Worm (Caenorhabditis elegans) whole organism, young adult: Measurements from ENCODE around the gene irld-6.

Experiments
- B0336.3 ChIP-seq: fragments of 200-800 bp; sonication (Bioruptor generic); IDR thresholded peaks from 2 replicates; pipeline ENCODE4 v1.3.6; 2022; ENCODE audit warnings: missing genetic modification characterization, missing compliant biosample characterization
- C06A6.2 ChIP-seq: fragments of 200-800 bp; sonication (Bioruptor generic); conservative IDR thresholded peaks from 2 replicates; pipeline ENCODE4 v1.3.6; 2022; ENCODE audit warnings: missing genetic modification characterization, missing compliant biosample characterization
- F22D6.2 ChIP-seq: sonication (generic microtip); optimal IDR thresholded peaks from 2 replicates; lab custom pipeline; 2016; ENCODE audit warnings: mild to moderate bottlenecking, missing genetic modification characterization, missing compliant biosample characterization
- F23B12.7 ChIP-seq: sonication (generic microtip); optimal IDR thresholded peaks from 2 replicates; lab custom pipeline; 2017; ENCODE audit warnings: missing genetic modification characterization, mild to moderate bottlenecking, missing compliant biosample characterization, antibody characterized with exemption, moderate library complexity; ENCODE audit not compliant: insufficient read depth
- F49E8.2 ChIP-seq: sonication (generic microtip); optimal IDR thresholded peaks from 3 replicates; lab custom pipeline; 2017; ENCODE audit warnings: missing genetic modification characterization, mild to moderate bottlenecking, missing compliant biosample characterization, antibody characterized with exemption, moderate library complexity; ENCODE audit not compliant: insufficient read depth
- F57C9.4 ChIP-seq: sonication (generic microtip); optimal IDR thresholded peaks from 2 replicates; lab custom pipeline; 2017; ENCODE audit warnings: mild to moderate bottlenecking, missing genetic modification characterization, missing compliant biosample characterization
- K11D2.4 ChIP-seq: fragments of 200-800 bp; sonication (Bioruptor generic); IDR thresholded peaks from 2 replicates; pipeline ENCODE4 v1.3.6; 2022; ENCODE audit warnings: missing genetic modification reagents, missing genetic modification characterization, missing compliant biosample characterization
- K12H6.12 ChIP-seq: fragments of 200-800 bp; sonication (Bioruptor generic); optimal IDR thresholded peaks from 2 replicates; lab custom pipeline; 2018; ENCODE audit warnings: mild to moderate bottlenecking, missing genetic modification characterization, missing compliant biosample characterization
- Y53G8AR.9 ChIP-seq: fragments of 200-800 bp; sonication (Bioruptor generic); conservative IDR thresholded peaks from 2 replicates; pipeline ENCODE4 v1.3.6; 2022; ENCODE audit warnings: missing genetic modification reagents, missing genetic modification characterization, missing compliant biosample characterization
- Y56A3A.18 ChIP-seq: fragments of 200-800 bp; sonication (Bioruptor generic); IDR thresholded peaks from 2 replicates; pipeline ENCODE4 v1.3.6; 2022; ENCODE audit warnings: missing genetic modification reagents, missing genetic modification characterization, missing compliant biosample characterization
- Y79H2A.3 ChIP-seq: fragments of 200-800 bp; sonication (Bioruptor generic); conservative IDR thresholded peaks from 2 replicates; pipeline ENCODE4 v1.3.6; 2022; ENCODE audit warnings: missing genetic modification reagents, missing genetic modification characterization, missing compliant biosample characterization
- aptf-2 ChIP-seq: fragments of 200-800 bp; sonication (Bioruptor generic); conservative IDR thresholded peaks from 2 replicates; pipeline ENCODE4 v1.3.6; 2022; ENCODE audit warnings: missing genetic modification reagents, missing genetic modification characterization, missing compliant biosample characterization
- ceh-27 ChIP-seq: fragments of 200-800 bp; sonication (Bioruptor generic); optimal IDR thresholded peaks from 2 replicates; lab custom pipeline; 2018; ENCODE audit warnings: mild to moderate bottlenecking, missing genetic modification characterization, moderate library complexity, missing compliant biosample characterization
- egrh-3 ChIP-seq: fragments of 200-800 bp; sonication (Bioruptor generic); IDR thresholded peaks from 2 replicates; pipeline ENCODE4 v1.3.6; 2022; ENCODE audit warnings: missing genetic modification reagents, missing genetic modification characterization, missing compliant biosample characterization
- ekl-4 ChIP-seq: fragments of 200-800 bp; sonication (Bioruptor generic); IDR thresholded peaks from 2 replicates; pipeline ENCODE4 v1.3.6; 2022; ENCODE audit warnings: missing genetic modification reagents, missing genetic modification characterization, missing compliant biosample characterization
- hsf-1 ChIP-seq: fragments of 200-800 bp; sonication (Bioruptor generic); IDR thresholded peaks from 2 replicates; pipeline ENCODE4 v1.3.6; 2022; ENCODE audit warnings: missing genetic modification reagents, missing genetic modification characterization, missing compliant biosample characterization
- lin-54 ChIP-seq: fragments of 200-800 bp; sonication (Bioruptor generic); optimal IDR thresholded peaks from 2 replicates; lab custom pipeline; 2018; ENCODE audit warnings: mild to moderate bottlenecking, missing genetic modification characterization, missing compliant biosample characterization
- lir-1 ChIP-seq: fragments of 200-800 bp; sonication (Bioruptor generic); conservative IDR thresholded peaks from 2 replicates; pipeline ENCODE4 v1.3.6; 2022; ENCODE audit warnings: missing genetic modification reagents, missing genetic modification characterization, missing compliant biosample characterization
- madf-3 ChIP-seq: fragments of 200-800 bp; sonication (Bioruptor generic); IDR thresholded peaks from 2 replicates; pipeline ENCODE4 v1.3.6; 2022; ENCODE audit warnings: missing genetic modification reagents, missing genetic modification characterization, missing compliant biosample characterization
- madf-6 ChIP-seq: fragments of 200-800 bp; sonication (Bioruptor generic); IDR thresholded peaks from 2 replicates; pipeline ENCODE4 v1.3.6; 2022; ENCODE audit warnings: missing genetic modification reagents, missing genetic modification characterization, missing compliant biosample characterization
- mcd-1 ChIP-seq: fragments of 200-800 bp; sonication (Bioruptor generic); IDR thresholded peaks from 2 replicates; pipeline ENCODE4 v1.3.6; 2022; ENCODE audit warnings: missing genetic modification reagents, missing genetic modification characterization, missing compliant biosample characterization
- mes-4 ChIP-seq: sonication (generic microtip); optimal IDR thresholded peaks from 2 replicates; lab custom pipeline; 2016; ENCODE audit warnings: missing genotype, missing genetic modification characterization, missing compliant biosample characterization
- nfya-1 ChIP-seq: sonication (generic microtip); optimal IDR thresholded peaks from 2 replicates; lab custom pipeline; 2017; ENCODE audit warnings: antibody characterized with exemption, missing compliant biosample characterization, missing genetic modification characterization, borderline replicate concordance; ENCODE audit not compliant: insufficient read depth
- nhr-120 ChIP-seq: fragments of 200-800 bp; sonication (Bioruptor generic); IDR thresholded peaks from 2 replicates; pipeline ENCODE4 v1.3.6; 2022; ENCODE audit warnings: missing genetic modification characterization, missing compliant biosample characterization
- nhr-80 ChIP-seq: sonication (generic microtip); optimal IDR thresholded peaks from 2 replicates; lab custom pipeline; 2016; ENCODE audit warnings: missing genetic modification characterization, missing compliant biosample characterization
- snpc-1.1 ChIP-seq: sonication (generic microtip); optimal IDR thresholded peaks from 2 replicates; lab custom pipeline; 2017; ENCODE audit warnings: missing genetic modification characterization, mild to moderate bottlenecking, missing compliant biosample characterization, antibody characterized with exemption, moderate library complexity, missing genotype, missing genetic modification reagents; ENCODE audit not compliant: insufficient read depth
- snpc-1.3 ChIP-seq: sonication (generic microtip); optimal IDR thresholded peaks from 2 replicates; lab custom pipeline; 2017; ENCODE audit warnings: missing genetic modification characterization, mild to moderate bottlenecking, missing compliant biosample characterization, antibody characterized with exemption, moderate library complexity, missing genotype, missing genetic modification reagents; ENCODE audit not compliant: insufficient read depth
- snpc-3.4 ChIP-seq: sonication (generic microtip); optimal IDR thresholded peaks from 2 replicates; lab custom pipeline; 2017; ENCODE audit warnings: missing genetic modification characterization, mild to moderate bottlenecking, missing compliant biosample characterization, antibody characterized with exemption, moderate library complexity, missing genotype, missing genetic modification reagents
- sptf-2 ChIP-seq: fragments of 200-800 bp; sonication (Bioruptor generic); optimal IDR thresholded peaks from 2 replicates; lab custom pipeline; 2018; ENCODE audit warnings: mild to moderate bottlenecking, missing genetic modification characterization, missing compliant biosample characterization
- tbp1 ChIP-seq: fragments of 200-800 bp; sonication (Bioruptor generic); optimal IDR thresholded peaks from 2 replicates; lab custom pipeline; 2018; ENCODE audit warnings: mild to moderate bottlenecking, missing genetic modification characterization, missing compliant biosample characterization
- zfh-2 ChIP-seq: fragments of 200-800 bp; sonication (Bioruptor generic); conservative IDR thresholded peaks from 2 replicates; pipeline ENCODE4 v1.3.6; 2022; ENCODE audit warnings: missing genetic modification reagents, missing genetic modification characterization, missing compliant biosample characterization
- ztf-18 ChIP-seq: sonication (generic microtip); optimal IDR thresholded peaks from 2 replicates; lab custom pipeline; 2016; ENCODE audit warnings: missing genotype, mild to moderate bottlenecking, missing genetic modification characterization, missing compliant biosample characterization
- ztf-25 ChIP-seq: fragments of 200-800 bp; sonication (Bioruptor generic); IDR thresholded peaks from 2 replicates; pipeline ENCODE4 v1.3.6; 2022; ENCODE audit warnings: missing genetic modification reagents, missing genetic modification characterization, missing compliant biosample characterization

Gene irld-6

DNA sequence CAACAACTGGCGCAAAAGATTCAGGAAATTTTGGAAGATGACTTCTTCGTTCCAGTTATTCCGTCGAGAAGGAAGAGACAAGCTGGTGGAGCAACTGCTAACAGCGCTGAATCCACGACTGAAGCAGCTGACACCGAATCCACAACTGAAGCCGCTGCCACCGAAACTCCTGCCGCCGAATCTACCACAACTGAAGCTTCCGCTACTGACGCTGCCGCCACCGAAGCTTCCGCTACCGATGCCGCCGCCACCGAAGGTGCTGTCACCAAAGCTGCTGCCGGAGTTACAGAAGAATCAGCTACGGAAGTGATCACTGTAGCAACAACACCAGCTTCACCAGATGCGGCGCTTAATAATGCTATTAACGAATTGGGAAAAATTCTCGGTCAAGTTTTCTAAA is 37.9 kb upstream of the irld-6 start (continued):
- no peak for TF ChIP-seq F57C9.4
- TF ChIP-seq Y79H2A.3 (GFP tag; lab: Robert Waterston, UW): no peak
- TF ChIP-seq, all 124 proteins: peak for 3

DNA sequence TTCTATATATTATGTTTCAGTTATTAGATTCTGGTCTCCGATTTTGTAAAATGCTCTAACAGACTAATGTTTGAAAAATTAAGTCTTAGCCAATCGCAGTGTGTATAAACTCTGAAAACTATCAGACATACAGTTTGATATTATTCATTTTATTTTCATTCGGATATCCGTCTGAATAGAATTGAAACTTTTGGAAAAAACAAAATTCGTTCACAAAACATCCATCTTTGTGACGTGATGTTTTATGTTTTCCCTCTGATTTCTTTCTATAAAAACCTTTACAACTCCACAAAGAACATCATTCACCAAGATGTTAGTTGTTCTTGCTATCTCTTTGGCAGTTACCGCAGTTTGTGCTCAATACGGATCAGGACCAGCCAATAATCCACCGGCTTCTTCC is 36.9 kb upstream of the irld-6 start, which contains the start of gene ule-3:
Gene ule-3, plus strand, starts transcription at position 301 of the 400 bp plus-strand sequence.
- TF ChIP-seq egrh-3 (GFP tag; lab: Robert Waterston, UW): no peak
- TF ChIP-seq snpc-3.4 (tag; lab: Kevin White, UChicago): no peak
- no peak for TF ChIP-seq lin-54 (GFP tag; lab: Kevin White, UChicago)
- TF ChIP-seq ztf-18 (tag; lab: Kevin White, UChicago): no peak
- TF ChIP-seq ztf-25: no peak
- no peak for TF ChIP-seq lir-1 (GFP tag; lab: Robert Waterston, UW)
- TF ChIP-seq snpc-1.3 (tag; lab: Kevin White, UChicago): no peak

DNA sequence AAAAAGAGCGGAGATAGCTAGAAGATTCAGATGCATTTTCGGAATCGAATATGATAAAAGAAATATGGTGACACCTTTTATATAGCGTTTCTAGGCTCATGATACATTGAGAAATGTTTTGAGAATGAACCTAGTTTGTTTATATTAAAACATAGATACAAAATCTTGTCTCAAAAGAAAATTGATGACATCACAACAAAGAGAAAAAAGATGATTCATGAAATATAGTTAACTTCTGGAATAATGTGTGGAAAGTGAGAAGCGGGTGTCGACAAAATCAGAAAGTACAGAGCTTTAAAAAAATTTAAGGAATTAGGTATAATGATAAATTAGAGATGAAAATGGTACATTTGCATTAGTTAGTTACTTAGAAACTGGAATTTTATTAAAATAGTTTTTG is 36.2 kb upstream of the irld-6 start, which contains the start of gene D1054.10:
Gene D1054.10, minus strand, starts transcription at position 101 of the 400 bp plus-strand sequence.
- TF ChIP-seq mes-4 (tag; lab: Kevin White, UChicago) (no peak), F23B12.7 (no peak), C06A6.2 (GFP tag; lab: Robert Waterston, UW) (no peak)
- TF ChIP-seq, all 124 proteins: peak for 0

DNA sequence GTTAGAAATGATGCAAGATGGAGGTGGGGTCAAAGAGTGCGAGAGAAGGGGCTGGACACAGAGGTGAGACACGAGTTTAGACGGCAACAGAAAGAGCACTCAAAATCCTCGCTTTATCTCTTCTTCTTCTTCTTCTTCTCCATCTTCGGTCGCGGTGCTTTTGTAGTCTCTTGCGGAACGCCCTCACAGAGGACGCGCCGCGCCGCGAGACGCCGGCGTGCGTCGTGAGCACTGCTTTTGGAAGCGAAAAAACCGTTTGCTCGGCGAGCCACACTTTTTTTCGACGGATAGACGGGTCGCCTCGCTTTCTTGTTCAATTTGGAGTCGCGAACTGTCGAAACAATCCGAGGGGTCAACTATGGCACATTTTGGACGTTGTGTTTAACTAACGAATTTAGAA is 34.3 kb upstream of the irld-6 start, which contains the start of gene D1054.9:
Gene D1054.9, minus strand, starts transcription at position 137 of the 400 bp plus-strand sequence.
- TF ChIP-seq zfh-2 (GFP tag; lab: Robert Waterston, UW) (peak; percentile 89), aptf-2 (GFP tag; lab: Robert Waterston, UW) (no peak)
- TF ChIP-seq, all 124 proteins: peak for 1

DNA sequence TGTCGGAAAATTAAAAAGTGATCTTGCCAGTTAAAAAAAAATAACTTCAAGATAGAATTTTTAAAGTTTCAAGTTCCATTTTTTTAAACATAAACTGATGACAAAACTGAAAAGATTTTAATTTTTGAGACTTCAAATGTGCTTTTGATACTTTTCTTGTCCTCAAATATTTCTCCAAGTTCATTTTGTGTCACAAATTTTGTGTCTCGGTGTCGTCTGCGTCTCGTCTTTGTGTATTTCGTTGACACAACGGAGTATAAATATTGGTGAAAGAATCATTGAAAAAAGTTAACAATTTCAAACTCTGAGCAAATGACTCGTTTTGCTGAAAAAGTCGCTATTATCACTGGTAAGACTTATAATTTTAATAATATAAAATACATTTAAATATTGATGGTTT is 27.4 kb upstream of the irld-6 start, which contains the start of gene D1054.8:
Gene D1054.8, plus strand, starts transcription at position 301 of the 400 bp plus-strand sequence.
- TF ChIP-seq Y53G8AR.9 (GFP tag; lab: Robert Waterston, UW) (no peak), K11D2.4 (GFP tag; lab: Robert Waterston, UW) (no peak)
- TF ChIP-seq, all 124 proteins: peak for 0

DNA sequence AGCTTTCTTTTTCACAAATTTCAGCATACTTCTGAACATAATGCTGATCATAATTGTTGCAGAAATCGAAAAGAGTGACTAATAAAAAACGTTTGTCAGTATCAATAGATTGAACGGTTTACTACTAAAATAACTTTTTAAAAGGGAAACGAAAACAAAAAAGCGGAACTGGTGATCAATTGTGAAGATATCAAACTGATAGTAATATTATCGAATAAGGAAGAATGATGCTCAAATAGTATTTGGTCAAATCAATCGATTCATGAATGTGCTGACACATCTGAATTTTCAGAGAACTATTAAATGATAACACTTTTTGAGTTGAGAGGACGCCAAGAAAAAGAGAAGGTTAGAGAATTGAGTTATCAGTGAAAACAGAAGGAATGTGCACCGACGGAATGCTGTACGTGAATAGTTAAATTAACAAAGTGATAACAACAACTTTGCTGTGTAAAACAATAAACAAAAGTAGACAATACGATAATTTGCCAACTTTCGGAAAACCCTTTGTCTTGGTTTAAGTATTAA is 20.0 kb upstream of the irld-6 start, which contains the start of gene D1054.5:
Gene D1054.5, minus strand, starts transcription at position 51 of the 528 bp plus-strand sequence.
- TF ChIP-seq nhr-80 (peak; percentile 78), ceh-27 (GFP tag; lab: Kevin White, UChicago) (no peak)

DNA sequence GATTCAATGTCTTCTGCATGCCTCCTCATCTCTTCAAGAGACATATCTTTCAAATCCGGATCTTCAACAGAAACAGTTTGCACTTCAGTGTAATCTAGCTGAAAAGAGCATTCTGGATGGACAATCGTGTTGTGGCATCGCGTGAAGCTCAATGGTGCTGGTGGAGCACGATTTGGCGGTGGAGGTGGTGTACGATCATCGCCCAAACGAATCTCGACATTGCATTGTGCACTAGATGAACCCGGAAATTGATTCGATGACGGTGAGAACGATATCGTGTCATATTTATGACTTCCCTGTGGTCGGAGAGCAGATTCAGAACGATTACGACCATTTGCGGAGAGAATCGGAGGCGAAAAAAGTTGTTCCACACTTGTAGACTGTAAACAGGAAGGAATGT is 16.6 kb upstream of the irld-6 start:
- TF ChIP-seq C06A6.2 (GFP tag; lab: Robert Waterston, UW) (no peak), nfya-1 (tag; lab: Kevin White, UChicago) (no peak), sptf-2 (GFP tag; lab: Kevin White, UChicago) (no peak)

DNA sequence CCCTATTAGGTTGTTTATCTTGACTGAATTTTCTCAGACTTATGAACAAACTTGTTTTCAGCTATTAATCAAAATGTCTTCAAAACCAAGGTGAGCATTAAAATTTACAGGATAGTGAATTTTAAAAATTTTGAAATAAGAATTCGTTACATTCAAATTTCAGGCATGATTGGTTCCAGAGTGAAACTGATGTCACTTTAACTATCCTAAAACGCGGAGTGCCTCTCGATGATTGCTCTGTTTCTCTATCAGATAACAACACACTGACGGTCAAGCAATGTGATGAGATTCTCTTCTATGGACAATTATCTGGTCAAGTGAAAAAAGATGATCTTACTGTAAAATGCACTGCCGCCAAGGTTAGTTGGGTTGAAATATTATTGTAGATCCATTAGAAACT is 14.8 kb upstream of the irld-6 start, which contains the start of gene D1054.3:
Gene D1054.3, plus strand, starts transcription at position 62 of the 400 bp plus-strand sequence.
- TF ChIP-seq mcd-1 (GFP tag; lab: Robert Waterston, UW) (no peak), F22D6.2 (tag; lab: Kevin White, UChicago) (no peak), lin-54 (GFP tag; lab: Kevin White, UChicago) (peak; percentile 5), F49E8.2 (tag; lab: Kevin White, UChicago) (no peak), ekl-4 (GFP tag; lab: Robert Waterston, UW) (peak; percentile 50; the same call in 1 of the 2 replicates), nhr-120 (no peak), madf-3 (GFP tag; lab: Robert Waterston, UW) (peak; percentile 74; the same call in 1 of the 2 replicates), hsf-1 (GFP tag; lab: Robert Waterston, UW) (peak; percentile 51; the same call in 1 of the 2 replicates), lir-1 (GFP tag; lab: Robert Waterston, UW) (no peak), Y56A3A.18 (no peak), B0336.3 (GFP tag; lab: Robert Waterston, UW) (0 out of 2 replicates have a peak, but pooled peaks have one; percentile 15), snpc-1.3 (tag; lab: Kevin White, UChicago) (peak; percentile 49), madf-6 (peak; percentile 49; the same call in 1 of the 2 replicates), snpc-1.1 (tag; lab: Kevin White, UChicago) (no peak), tbp1 (GFP tag; lab: Kevin White, UChicago) (no peak), K12H6.12 (tag; lab: Kevin White, UChicago) (no peak)
